Fruit fly (Drosophila melanogaster) whole organism, pupa: ENCODE measurements around the gene CG12290.

ENCODE experiments used
- CG10348 ChIP-seq: fragments of 200-800 bp; sonication (Bioruptor generic); IDR thresholded peaks from 2 replicates; pipeline ENCODE4 v1.3.6; 2022; ENCODE audit warnings: missing biosample characterization, missing genetic modification characterization
- CG12605 ChIP-seq: fragments of 200-800 bp; sonication (Bioruptor generic); IDR thresholded peaks from 2 replicates; pipeline ENCODE4 v1.3.6; 2022; ENCODE audit warnings: missing biosample characterization, missing genetic modification characterization
- CG13204 ChIP-seq: fragments of 200-800 bp; sonication (Bioruptor generic); optimal IDR thresholded peaks from 2 replicates; lab custom pipeline; 2018; ENCODE audit warnings: missing biosample characterization, mild to moderate bottlenecking, missing genetic modification characterization, moderate library complexity
- CG14655 ChIP-seq: fragments of 200-800 bp; sonication (Bioruptor generic); optimal IDR thresholded peaks from 3 replicates; lab custom pipeline; 2017; ENCODE audit warnings: mild to moderate bottlenecking, missing biosample characterization, missing genetic modification reagents, missing genetic modification characterization
- CG15710 ChIP-seq: fragments of 200-800 bp; sonication (Bioruptor generic); optimal IDR thresholded peaks from 2 replicates; lab custom pipeline; 2018; ENCODE audit warnings: missing biosample characterization, mild to moderate bottlenecking, missing genetic modification characterization, moderate library complexity
- CG17806 ChIP-seq: fragments of 200-800 bp; sonication (Bioruptor generic); optimal IDR thresholded peaks from 2 replicates; lab custom pipeline; 2018; ENCODE audit warnings: missing biosample characterization, mild to moderate bottlenecking, missing genetic modification characterization, moderate library complexity
- CG32121 ChIP-seq: fragments of 200-800 bp; sonication (Bioruptor generic); IDR thresholded peaks from 2 replicates; pipeline ENCODE4 v1.3.6; 2022; ENCODE audit warnings: missing biosample characterization, missing genetic modification characterization
- CG34367 ChIP-seq: fragments of 200-800 bp; sonication (Bioruptor generic); optimal IDR thresholded peaks from 2 replicates; lab custom pipeline; 2018; ENCODE audit warnings: missing biosample characterization, mild to moderate bottlenecking, missing genetic modification characterization
- CG4496 ChIP-seq: fragments of 200-800 bp; sonication (Bioruptor generic); IDR thresholded peaks from 3 replicates; pipeline ENCODE4 v1.3.6; 2022; ENCODE audit warnings: missing biosample characterization, missing genetic modification characterization
- CG8159 ChIP-seq: fragments of 200-800 bp; sonication (Bioruptor generic); optimal IDR thresholded peaks from 3 replicates; lab custom pipeline; 2018; ENCODE audit warnings: missing biosample characterization, mild to moderate bottlenecking, missing genetic modification characterization, moderate library complexity
- CG8301 ChIP-seq: fragments of 200-800 bp; sonication (Bioruptor generic); optimal IDR thresholded peaks from 2 replicates; lab custom pipeline; 2018; ENCODE audit warnings: missing biosample characterization, mild to moderate bottlenecking, missing genetic modification characterization
- CG9948 ChIP-seq: fragments of 200-800 bp; sonication (Bioruptor generic); optimal IDR thresholded peaks from 2 replicates; lab custom pipeline; 2018; ENCODE audit warnings: missing biosample characterization, mild to moderate bottlenecking, missing genetic modification characterization, moderate library complexity
- D1 ChIP-seq: fragments of 200-800 bp; sonication (Bioruptor generic); optimal IDR thresholded peaks from 2 replicates; lab custom pipeline; 2018; ENCODE audit warnings: missing biosample characterization, mild to moderate bottlenecking, missing genetic modification characterization, moderate library complexity
- EcR ChIP-seq: fragments of 200-800 bp; sonication (Bioruptor generic); optimal IDR thresholded peaks from 3 replicates; lab custom pipeline; 2019; ENCODE audit warnings: missing biosample characterization, missing genetic modification characterization, mild to moderate bottlenecking, moderate library complexity, missing genetic modification reagents
- Ets98B ChIP-seq: fragments of 200-800 bp; sonication (Bioruptor generic); IDR thresholded peaks from 2 replicates; pipeline ENCODE4 v1.3.6; 2022; ENCODE audit warnings: missing biosample characterization, missing genetic modification characterization
- Pif1A ChIP-seq: fragments of 200-800 bp; sonication (Bioruptor generic); optimal IDR thresholded peaks from 3 replicates; lab custom pipeline; 2016; ENCODE audit warnings: missing biosample characterization, missing genetic modification characterization
- Pif1B ChIP-seq: fragments of 200-800 bp; sonication (Bioruptor generic); optimal IDR thresholded peaks from 3 replicates; lab custom pipeline; 2016; ENCODE audit warnings: missing biosample characterization, missing genetic modification characterization
- Snoo ChIP-seq: fragments of 200-800 bp; sonication (Bioruptor generic); optimal IDR thresholded peaks from 3 replicates; lab custom pipeline; 2017; ENCODE audit warnings: missing biosample characterization, mild to moderate bottlenecking, missing genetic modification characterization, inconsistent platforms
- fd96Ca ChIP-seq: fragments of 200-800 bp; sonication (Bioruptor generic); IDR thresholded peaks from 3 replicates; pipeline ENCODE4 v1.3.6; 2022; ENCODE audit warnings: missing biosample characterization, missing genetic modification characterization
- gl ChIP-seq: fragments of 200-800 bp; sonication (Bioruptor generic); optimal IDR thresholded peaks from 2 replicates; lab custom pipeline; 2018; ENCODE audit warnings: missing biosample characterization, mild to moderate bottlenecking, missing genetic modification characterization
- rn ChIP-seq: fragments of 200-800 bp; sonication (Bioruptor generic); IDR thresholded peaks from 2 replicates; pipeline ENCODE4 v1.3.6; 2022; ENCODE audit warnings: missing biosample characterization, missing genetic modification characterization

The CG12290 gene

DNA sequence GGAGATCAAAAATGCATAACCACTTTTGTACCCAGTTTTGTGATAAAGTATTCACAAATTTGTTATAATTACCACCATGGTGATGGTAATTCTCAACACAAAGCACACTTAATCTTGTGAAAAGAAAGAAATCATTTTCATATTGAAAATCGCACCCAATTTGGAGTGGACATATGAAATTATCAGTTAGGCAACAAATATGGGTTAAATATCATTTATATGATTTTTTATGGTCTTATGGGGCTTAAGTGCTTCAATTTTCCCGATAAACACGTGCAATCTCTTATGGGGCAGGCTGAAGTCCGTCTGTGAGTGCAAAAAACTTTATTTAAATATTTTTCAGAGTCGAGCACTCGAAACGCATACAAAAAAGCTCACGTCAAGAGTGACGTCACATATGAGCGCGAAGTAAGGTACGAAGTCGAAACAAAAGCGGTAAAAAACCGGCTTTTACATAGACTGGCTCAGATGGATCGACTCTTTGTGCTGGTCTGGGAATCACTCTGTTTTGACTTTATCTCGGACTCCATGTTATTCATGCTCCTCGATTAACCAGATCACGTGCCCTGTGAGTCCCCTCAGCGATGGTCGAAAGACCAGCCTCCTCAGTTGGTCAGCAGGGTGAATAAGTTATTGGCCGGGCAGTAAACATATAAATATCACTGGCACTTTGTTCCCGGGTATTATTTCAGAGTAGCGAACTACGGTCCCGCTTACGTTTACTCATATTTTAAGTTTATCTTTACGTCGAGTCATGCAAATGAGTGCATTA is 3.4 kb upstream of the CG12290 start:
- TF ChIP-seq rn, result no peak
- TF ChIP-seq CG4496 (GFP tag; lab: Robert Waterston, UW), result 0 out of 3 replicates have a peak, but pooled peaks have one; percentile 32
- TF ChIP-seq CG9948 (tag; lab: Kevin White, UChicago), result no peak
- TF ChIP-seq EcR (GFP tag; lab: Kevin White, UChicago), result peak; percentile 81
- TF ChIP-seq CG13204 (GFP tag; lab: Kevin White, UChicago), result peak; percentile 44
- TF ChIP-seq CG17806, result peak; percentile 29
- TF ChIP-seq CG14655 (GFP tag; lab: Kevin White, UChicago), result no peak
- no peak for TF ChIP-seq Pif1B (GFP tag; lab: Kevin White, UChicago)
- peak; percentile 4 for TF ChIP-seq Pif1A
- TF ChIP-seq CG8159 (tag; lab: Kevin White, UChicago), result peak; percentile 30
- no peak for TF ChIP-seq fd96Ca (GFP tag; lab: Robert Waterston, UW)

DNA sequence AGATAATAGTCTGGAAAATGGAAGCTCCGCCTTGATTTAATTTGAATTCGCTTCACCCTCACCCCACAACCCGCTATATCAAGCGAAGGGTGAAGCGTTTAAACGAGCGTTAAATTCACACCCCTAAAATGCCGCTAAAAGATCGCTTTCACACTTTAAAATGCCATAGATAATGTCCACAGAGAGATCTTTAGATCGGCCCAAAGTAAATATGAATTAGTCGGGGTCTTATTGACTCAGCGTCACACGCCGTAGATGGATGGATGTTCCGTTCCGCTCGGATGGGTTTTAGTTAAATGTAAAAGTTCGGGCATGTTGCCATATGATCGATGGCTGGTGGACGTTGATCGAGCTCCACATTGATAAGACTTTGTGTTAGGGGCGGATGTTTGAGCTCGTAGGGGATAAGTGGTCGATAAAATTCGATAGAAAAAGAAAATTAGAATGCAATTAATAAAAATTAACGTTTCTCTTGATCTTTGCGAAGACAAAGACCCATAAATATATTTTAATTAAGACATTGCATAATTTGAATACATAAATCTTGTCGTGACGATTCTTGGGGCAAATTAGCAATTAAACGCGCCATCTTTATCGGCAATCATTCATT is 1.9 kb upstream of the CG12290 start:
- no peak for TF ChIP-seq CG9948 (tag; lab: Kevin White, UChicago)
- TF ChIP-seq CG10348 (GFP tag; lab: Robert Waterston, UW), result no peak
- no peak for TF ChIP-seq CG12605 (GFP tag; lab: Robert Waterston, UW)
- TF ChIP-seq gl, result no peak
- no peak for TF ChIP-seq CG34367
- TF ChIP-seq CG8301, result no peak
- no peak for TF ChIP-seq EcR (GFP tag; lab: Kevin White, UChicago)
- no peak for TF ChIP-seq CG15710 (tag; lab: Kevin White, UChicago)
- no peak for TF ChIP-seq CG13204 (GFP tag; lab: Kevin White, UChicago)
- no peak for TF ChIP-seq CG32121 (GFP tag; lab: Robert Waterston, UW)
- no peak for TF ChIP-seq Ets98B
- TF ChIP-seq rn, result no peak
- no peak for TF ChIP-seq CG17806
- TF ChIP-seq Pif1A, result no peak
- no peak for TF ChIP-seq CG8159 (tag; lab: Kevin White, UChicago)

DNA sequence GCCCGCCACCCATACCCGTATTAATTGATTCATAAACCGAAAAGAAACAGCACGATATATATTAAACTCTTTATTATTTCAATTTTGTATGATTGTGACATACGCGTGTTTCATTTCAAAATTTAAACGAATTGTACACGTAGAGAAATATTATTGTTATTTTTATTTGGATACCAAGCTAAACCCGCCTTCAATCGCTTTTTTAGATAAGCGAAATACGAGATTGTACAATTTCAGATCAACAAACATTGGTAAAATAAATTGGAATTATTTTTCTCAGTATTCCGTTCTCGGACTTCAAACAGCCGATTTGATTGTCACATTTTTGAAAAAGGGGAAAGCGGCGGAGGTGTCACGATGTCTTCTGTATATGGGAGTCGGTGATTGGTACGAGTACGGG is 5.0 kb downstream of the CG12290 start:
- no peak for TF ChIP-seq CG34367
- TF ChIP-seq EcR (GFP tag; lab: Kevin White, UChicago), result no peak
- TF ChIP-seq rn, result no peak
- peak; percentile 5 for TF ChIP-seq CG17806
- TF ChIP-seq CG8301, result peak; percentile 30
- TF ChIP-seq gl, result no peak
- TF ChIP-seq Pif1B (GFP tag; lab: Kevin White, UChicago), result no peak
- peak; percentile 13 for TF ChIP-seq Pif1A
- peak; percentile 36; the same call in 1 of the 2 replicates for TF ChIP-seq CG32121 (GFP tag; lab: Robert Waterston, UW)
- TF ChIP-seq CG4496 (GFP tag; lab: Robert Waterston, UW), result peak; percentile 71
- peak; percentile 45; the same call in 1 of the 2 replicates for TF ChIP-seq Ets98B
- no peak for TF ChIP-seq CG8159 (tag; lab: Kevin White, UChicago)
- no peak for TF ChIP-seq CG15710 (tag; lab: Kevin White, UChicago)
- peak; percentile 17 for TF ChIP-seq CG14655 (GFP tag; lab: Kevin White, UChicago)
- no peak for TF ChIP-seq CG9948 (tag; lab: Kevin White, UChicago)
- no peak for TF ChIP-seq D1 (tag; lab: Kevin White, UChicago)
- no peak for TF ChIP-seq CG13204 (GFP tag; lab: Kevin White, UChicago)
- TF ChIP-seq fd96Ca (GFP tag; lab: Robert Waterston, UW), result no peak
- no peak for TF ChIP-seq CG12605 (GFP tag; lab: Robert Waterston, UW)
- peak; percentile 37 for TF ChIP-seq Snoo (tag; lab: Kevin White, UChicago)
- TF ChIP-seq CG10348 (GFP tag; lab: Robert Waterston, UW), result no peak

DNA sequence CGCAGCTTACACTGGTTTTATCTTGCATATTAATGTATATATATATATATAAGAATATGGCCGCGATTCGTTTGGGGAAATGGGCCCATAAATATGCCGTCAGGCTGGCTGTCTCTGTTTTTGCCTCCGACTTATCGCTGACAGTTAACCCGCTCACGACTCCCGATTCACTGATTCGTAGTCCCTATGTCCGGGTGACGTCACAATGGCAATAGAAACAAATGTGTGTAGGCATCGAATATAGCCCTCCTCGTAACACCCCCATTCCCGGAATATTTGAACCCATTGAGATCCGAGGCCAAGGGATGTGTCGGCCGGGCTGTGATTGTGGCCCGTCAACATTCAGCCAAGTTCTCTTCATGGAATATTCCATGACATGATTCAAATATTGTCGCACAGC is 7.4 kb downstream of the CG12290 start:
- TF ChIP-seq CG34367 (no peak), gl (no peak), CG4496 (GFP tag; lab: Robert Waterston, UW) (no peak), CG10348 (GFP tag; lab: Robert Waterston, UW) (no peak), Pif1B (GFP tag; lab: Kevin White, UChicago) (no peak), Ets98B (no peak), CG14655 (GFP tag; lab: Kevin White, UChicago) (no peak), CG12605 (GFP tag; lab: Robert Waterston, UW) (no peak), CG9948 (tag; lab: Kevin White, UChicago) (no peak), fd96Ca (GFP tag; lab: Robert Waterston, UW) (no peak), Pif1A (no peak), CG17806 (no peak), CG8301 (no peak), CG15710 (tag; lab: Kevin White, UChicago) (no peak), CG8159 (tag; lab: Kevin White, UChicago) (no peak)

DNA sequence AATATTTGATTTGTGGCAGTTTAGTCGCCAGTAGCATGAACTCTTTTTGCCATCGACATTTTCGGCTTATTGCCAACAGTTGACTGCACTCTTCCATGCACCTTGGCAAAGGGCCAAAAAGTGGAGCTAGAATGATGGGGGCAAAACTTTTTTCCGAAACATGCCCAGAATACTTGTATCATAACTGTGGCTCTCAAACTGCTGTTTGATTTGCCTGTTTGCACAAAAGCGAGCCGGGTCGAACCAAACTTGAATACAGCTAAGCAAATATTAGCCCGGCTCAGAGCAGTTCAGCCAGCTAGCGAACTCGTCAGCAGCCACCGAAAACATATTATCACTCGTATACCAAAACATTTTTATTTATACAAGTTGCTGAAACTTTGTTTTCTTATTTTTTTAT is 8.9 kb downstream of the CG12290 start:
- TF ChIP-seq CG8301 (no peak), CG34367 (no peak), gl (no peak), rn (no peak), CG9948 (tag; lab: Kevin White, UChicago) (no peak), D1 (tag; lab: Kevin White, UChicago) (no peak), CG12605 (GFP tag; lab: Robert Waterston, UW) (no peak), fd96Ca (GFP tag; lab: Robert Waterston, UW) (no peak), EcR (GFP tag; lab: Kevin White, UChicago) (no peak), Ets98B (no peak)
